Worm (Caenorhabditis elegans) whole organism, L1 larva: ENCODE measurements around the gene R02F2.7.

Experiments used
- Y116A8C.19 ChIP-seq: sonication (generic microtip); optimal IDR thresholded peaks from 2 replicates; lab custom pipeline; 2016; ENCODE audit warnings: missing compliant biosample characterization, missing genetic modification characterization, borderline replicate concordance
- aha-1 ChIP-seq: fragments of 150-350 bp; optimal IDR thresholded peaks from 2 replicates; lab custom pipeline; 2014; ENCODE audit warnings: missing biosample characterization, missing genetic modification characterization
- blmp-1 ChIP-seq: fragments of 150-350 bp; optimal IDR thresholded peaks from 2 replicates; lab custom pipeline; 2014; ENCODE audit warnings: missing biosample characterization, missing genetic modification characterization
- efl-1 ChIP-seq, 4 experiments: fragments of 150-350 bp; optimal IDR thresholded peaks in 3 of 4; peaks in 1 of 4; 1 replicate in 1 of 4; 2 replicates in 3 of 4; lab custom pipeline; 2014; ENCODE audit warnings: missing biosample characterization in 2 of 4, missing genetic modification characterization in 2 of 4, missing genetic modification reagents in 2 of 4
- egl-13 ChIP-seq: sonication (generic microtip); optimal IDR thresholded peaks from 2 replicates; lab custom pipeline; 2016; ENCODE audit warnings: missing genotype, missing genetic modification reagents, missing genetic modification characterization, missing compliant biosample characterization
- elt-3 ChIP-seq, 6 experiments: fragments of 150-350 bp in 1 of 6; sonication (generic microtip); optimal IDR thresholded peaks; 2 replicates each; lab custom pipeline; 2017 to 2018; ENCODE audit warnings: missing biosample characterization in 6 of 6, missing genetic modification characterization in 6 of 6, inconsistent platforms in 1 of 6
- fkh-4 ChIP-seq: sonication (generic microtip); optimal IDR thresholded peaks from 2 replicates; lab custom pipeline; 2016; ENCODE audit warnings: missing compliant biosample characterization, missing genetic modification characterization, borderline replicate concordance
- fkh-8 ChIP-seq: sonication (generic microtip); optimal IDR thresholded peaks from 2 replicates; lab custom pipeline; 2016; ENCODE audit warnings: mild to moderate bottlenecking, missing genetic modification characterization, missing compliant biosample characterization
- grh-1 ChIP-seq: fragments of 200-800 bp; sonication (Bioruptor generic); IDR thresholded peaks from 2 replicates; pipeline ENCODE4 v1.3.6; 2022; ENCODE audit warnings: missing genetic modification reagents, missing genetic modification characterization, missing compliant biosample characterization
- hlh-17 ChIP-seq: fragments of 200-800 bp; sonication (Bioruptor generic); optimal IDR thresholded peaks from 2 replicates; lab custom pipeline; 2018; ENCODE audit warnings: missing genetic modification characterization, mild to moderate bottlenecking, missing compliant biosample characterization, moderate library complexity, borderline replicate concordance
- hpl-2 ChIP-seq: fragments of 150-350 bp; optimal IDR thresholded peaks from 2 replicates; lab custom pipeline; 2014; ENCODE audit warnings: missing biosample characterization, missing genetic modification reagents, missing genetic modification characterization
- irx-1 ChIP-seq: sonication (generic microtip); optimal IDR thresholded peaks from 2 replicates; lab custom pipeline; 2016; ENCODE audit warnings: missing genetic modification characterization, missing compliant biosample characterization
- lin-14 ChIP-seq: fragments of 200-800 bp; sonication (Bioruptor generic); optimal IDR thresholded peaks from 2 replicates; lab custom pipeline; 2018; ENCODE audit warnings: mild to moderate bottlenecking, missing genetic modification characterization, moderate library complexity, missing compliant biosample characterization
- lin-15B ChIP-seq: fragments of 150-350 bp; sonication (generic microtip); optimal IDR thresholded peaks from 3 replicates; lab custom pipeline; 2014; ENCODE audit warnings: missing biosample characterization, missing genetic modification characterization
- lin-35 ChIP-seq, 2 experiments: fragments of 150-350 bp; optimal IDR thresholded peaks; 2 replicates each; lab custom pipeline; 2014; ENCODE audit warnings: missing biosample characterization in 2 of 2, missing genetic modification characterization in 2 of 2, missing genetic modification reagents in 2 of 2
- lsy-2 ChIP-seq, 2 experiments: fragments of 150-350 bp; optimal IDR thresholded peaks; 2 replicates each; lab custom pipeline; 2014; ENCODE audit warnings: missing biosample characterization in 2 of 2, missing genetic modification characterization in 2 of 2
- mef-2 ChIP-seq: fragments of 150-350 bp; optimal IDR thresholded peaks from 2 replicates; lab custom pipeline; 2014; ENCODE audit warnings: missing biosample characterization, missing genetic modification characterization
- mep-1 ChIP-seq: fragments of 150-350 bp; optimal IDR thresholded peaks from 2 replicates; lab custom pipeline; 2014; ENCODE audit warnings: missing biosample characterization, missing genetic modification characterization
- nhr-19 ChIP-seq: fragments of 200-800 bp; sonication (Bioruptor generic); conservative IDR thresholded peaks from 2 replicates; pipeline ENCODE4 v1.3.6; 2022; ENCODE audit warnings: missing genetic modification characterization, missing compliant biosample characterization
- nhr-20 ChIP-seq: sonication (generic microtip); optimal IDR thresholded peaks from 2 replicates; lab custom pipeline; 2016; ENCODE audit warnings: mild to moderate bottlenecking, missing genetic modification characterization, missing compliant biosample characterization
- nhr-47 ChIP-seq: sonication (generic microtip); optimal IDR thresholded peaks from 2 replicates; lab custom pipeline; 2016; ENCODE audit warnings: mild to moderate bottlenecking, missing genetic modification characterization, moderate library complexity, missing compliant biosample characterization
- nhr-71 ChIP-seq: sonication (generic microtip); optimal IDR thresholded peaks from 2 replicates; lab custom pipeline; 2016; ENCODE audit warnings: mild to moderate bottlenecking, missing genetic modification characterization, moderate library complexity, missing compliant biosample characterization
- nhr-84 ChIP-seq: sonication (generic microtip); optimal IDR thresholded peaks from 2 replicates; lab custom pipeline; 2017; ENCODE audit warnings: missing biosample characterization, missing genetic modification characterization
- nhr-85 ChIP-seq: sonication (generic microtip); peaks from one replicate; lab custom pipeline; 2016; ENCODE audit warnings: missing genetic modification characterization, inconsistent platforms, missing compliant biosample characterization
- nhr-90 ChIP-seq: sonication (generic microtip); optimal IDR thresholded peaks from 2 replicates; lab custom pipeline; 2016; ENCODE audit warnings: mild to moderate bottlenecking, missing genetic modification characterization, missing compliant biosample characterization; ENCODE audit not compliant: poor library complexity
- pag-3 ChIP-seq: sonication (generic microtip); optimal IDR thresholded peaks from 2 replicates; lab custom pipeline; 2017; ENCODE audit warnings: missing genetic modification characterization, mild to moderate bottlenecking, missing compliant biosample characterization, antibody characterized with exemption, borderline replicate concordance; ENCODE audit not compliant: insufficient read depth
- pax-3 ChIP-seq: fragments of 200-800 bp; sonication (Bioruptor generic); optimal IDR thresholded peaks from 2 replicates; lab custom pipeline; 2018; ENCODE audit warnings: mild to moderate bottlenecking, missing genetic modification characterization, moderate library complexity, missing compliant biosample characterization
- pqm-1 ChIP-seq: sonication (generic microtip); optimal IDR thresholded peaks from 3 replicates; lab custom pipeline; 2017; ENCODE audit warnings: missing biosample characterization, missing genetic modification characterization
- rnt-1 ChIP-seq: sonication (generic microtip); optimal IDR thresholded peaks from 2 replicates; lab custom pipeline; 2016; ENCODE audit warnings: mild to moderate bottlenecking, missing genetic modification characterization, moderate library complexity, missing compliant biosample characterization
- snu-23 ChIP-seq: sonication (generic microtip); optimal IDR thresholded peaks from 2 replicates; lab custom pipeline; 2016; ENCODE audit warnings: missing genetic modification characterization, missing compliant biosample characterization
- sox-4 ChIP-seq: sonication (generic microtip); optimal IDR thresholded peaks from 2 replicates; lab custom pipeline; 2016; ENCODE audit warnings: missing genetic modification characterization, missing compliant biosample characterization
- sptf-1 ChIP-seq: fragments of 150-350 bp; optimal IDR thresholded peaks from 2 replicates; lab custom pipeline; 2014; ENCODE audit warnings: missing biosample characterization, missing genetic modification characterization
- swsn-7 ChIP-seq: sonication (generic microtip); optimal IDR thresholded peaks from 2 replicates; lab custom pipeline; 2016; ENCODE audit warnings: missing genetic modification characterization, missing compliant biosample characterization
- tlp-1 ChIP-seq: fragments of 150-350 bp; optimal IDR thresholded peaks from 2 replicates; lab custom pipeline; 2014; ENCODE audit warnings: missing biosample characterization, missing genetic modification characterization
- unc-30 ChIP-seq: sonication (generic microtip); optimal IDR thresholded peaks from 2 replicates; lab custom pipeline; 2017; ENCODE audit warnings: missing biosample characterization, missing genetic modification characterization
- unc-62 ChIP-seq: fragments of 150-350 bp; optimal IDR thresholded peaks from 2 replicates; lab custom pipeline; 2014; ENCODE audit warnings: missing biosample characterization, missing genetic modification reagents, missing genetic modification characterization
- unc-98 ChIP-seq: fragments of 200-800 bp; sonication (Bioruptor generic); IDR thresholded peaks from 2 replicates; pipeline ENCODE4 v1.3.6; 2022; ENCODE audit warnings: missing genetic modification characterization, missing compliant biosample characterization
- vab-15 ChIP-seq: sonication (generic microtip); optimal IDR thresholded peaks from 2 replicates; lab custom pipeline; 2017; ENCODE audit warnings: missing genotype, mild to moderate bottlenecking, missing genetic modification characterization, missing compliant biosample characterization

R02F2.7 gene

DNA sequence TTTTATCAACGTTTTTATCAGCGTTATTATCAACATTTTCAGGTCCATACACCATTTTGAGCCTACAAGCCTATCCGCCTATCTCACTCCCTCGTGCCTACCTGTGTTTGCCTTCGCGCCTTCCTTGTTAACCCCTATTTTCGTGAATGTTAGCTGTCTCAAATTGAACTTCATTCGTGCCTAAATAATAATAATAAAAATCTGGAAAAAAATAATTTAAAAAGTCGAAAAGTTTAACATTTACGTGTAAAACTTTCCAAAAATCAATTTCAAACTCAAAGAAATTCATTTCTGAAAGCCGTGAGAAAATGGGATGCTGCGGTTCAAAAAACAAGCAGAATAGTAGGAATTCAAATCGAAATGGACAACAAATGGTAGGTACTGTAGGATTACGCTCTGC, 5.6 kb downstream of the R02F2.7 start, which contains the start of gene R02F2.10:
R02F2.10 (plus strand) TSS at position 301 of the 400 bp plus-strand sequence.
- TF ChIP-seq swsn-7 (tag; lab: Kevin White, UChicago) (no peak), aha-1 (tag; lab: Kevin White, UChicago) (no peak), nhr-71 (tag; lab: Kevin White, UChicago) (no peak), sox-4 (no peak), nhr-47 (tag; lab: Kevin White, UChicago) (no peak), pag-3 (tag; lab: Kevin White, UChicago) (no peak), fkh-4 (no peak), pax-3 (no peak), hlh-17 (no peak), blmp-1 (tag; lab: Kevin White, UChicago) (no peak), tlp-1 (tag; lab: Kevin White, UChicago) (no peak), rnt-1 (tag; lab: Kevin White, UChicago) (no peak), hpl-2 (GFP tag; lab: Kevin White, UChicago) (no peak), fkh-8 (tag; lab: Kevin White, UChicago) (no peak), Y116A8C.19 (tag; lab: Kevin White, UChicago) (no peak), lin-15B (tag; lab: Kevin White, UChicago) (no peak), unc-30 (no peak), efl-1 (optimal IDR thresholded peaks at IDR 0.05; lab: Kevin White, UChicago) (no peak), efl-1 (GFP tag; optimal IDR thresholded peaks at IDR 0.05 in 1 of 2; lab: Kevin White, UChicago) (no peak), nhr-84 (tag; lab: Kevin White, UChicago) (no peak)

DNA sequence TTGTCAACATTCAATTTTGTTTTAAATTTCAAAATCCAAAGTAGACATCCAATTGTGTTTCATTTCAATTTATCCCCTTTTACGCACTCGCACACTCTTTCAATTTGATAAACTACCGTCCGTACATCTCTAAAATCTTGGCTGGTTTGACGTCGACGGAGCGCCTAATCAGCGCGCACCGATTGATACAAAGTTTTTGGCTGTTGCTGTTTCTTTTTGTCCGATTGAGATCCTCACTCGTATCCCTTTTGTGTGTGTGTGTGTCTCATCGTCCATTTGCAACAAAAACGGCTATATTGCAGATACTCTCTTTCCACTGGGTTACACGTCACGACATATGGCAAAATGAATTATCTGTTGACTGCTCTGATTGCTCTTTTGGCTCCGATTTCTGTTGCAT, 9.4 kb downstream of the R02F2.7 start, which contains the start of gene lon-1:
lon-1 (plus strand) TSS at position 301 of the 400 bp plus-strand sequence.
- TF ChIP-seq blmp-1 (tag; lab: Kevin White, UChicago) (peak; percentile 34), pqm-1 (no peak)

DNA sequence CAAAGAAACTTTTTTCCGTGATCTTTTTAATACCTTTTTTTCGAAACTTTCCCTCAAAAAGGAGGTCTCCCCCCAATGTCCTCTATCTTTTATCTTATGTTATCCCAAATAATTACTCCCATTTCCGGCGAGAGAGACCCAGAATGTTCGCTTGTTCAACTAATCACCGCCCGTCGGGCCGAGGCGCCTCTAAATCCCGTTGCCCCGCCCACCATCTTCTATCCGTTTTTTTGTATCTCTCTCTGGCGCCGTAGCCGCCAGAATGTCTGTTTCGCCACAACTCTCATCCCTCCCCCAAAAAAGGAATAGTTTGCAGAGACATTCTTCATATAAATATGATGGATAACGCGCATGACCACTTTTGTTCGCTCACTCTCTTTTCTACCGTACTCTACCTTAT, 10.9 kb downstream of the R02F2.7 start:
- TF ChIP-seq blmp-1 (tag; lab: Kevin White, UChicago), result peak; percentile 90
- TF ChIP-seq nhr-20 (tag; lab: Kevin White, UChicago), result peak; percentile 59
- TF ChIP-seq vab-15 (tag; lab: Kevin White, UChicago), result no peak
- TF ChIP-seq lsy-2 (tag; optimal IDR thresholded peaks at IDR 0.05; lab: Kevin White, UChicago), result no peak
- TF ChIP-seq mep-1, result peak; percentile 14
- TF ChIP-seq unc-62 (GFP tag; lab: Kevin White, UChicago), result no peak
- no peak for TF ChIP-seq sptf-1 (tag; lab: Kevin White, UChicago)
- TF ChIP-seq snu-23 (GFP tag; lab: Kevin White, UChicago), result peak; percentile 51
- no peak for TF ChIP-seq fkh-4
- peak; percentile 89 for TF ChIP-seq nhr-85 (tag; lab: Kevin White, UChicago)
- TF ChIP-seq egl-13, result no peak
- no peak for TF ChIP-seq lin-35 (GFP tag; optimal IDR thresholded peaks at IDR 0.05; lab: Kevin White, UChicago)
- no peak for TF ChIP-seq mef-2 (tag; lab: Kevin White, UChicago)
- TF ChIP-seq nhr-71 (tag; lab: Kevin White, UChicago), result peak; percentile 61
- TF ChIP-seq elt-3 (tag; optimal IDR thresholded peaks at IDR 0.05; lab: Kevin White, UChicago), result peak in 5 of 6 experiments; percentile 60 to 87 (median 76)
- peak; percentile 87 for TF ChIP-seq lin-14 (GFP tag; lab: Kevin White, UChicago)
- peak; percentile 54 for TF ChIP-seq nhr-90 (tag; lab: Kevin White, UChicago)
- TF ChIP-seq unc-98, result no peak
- TF ChIP-seq grh-1, result peak; percentile 49; the same call in 1 of the 2 replicates
- TF ChIP-seq irx-1 (tag; lab: Kevin White, UChicago), result no peak
- TF ChIP-seq nhr-19, result 0 out of 2 replicates have a peak, but pooled peaks have one; percentile 8
